Fruit fly (Drosophila melanogaster) whole organism, embryonic: ENCODE results near the gene CG32811.

Experiments used
- Ada2b ChIP-seq: fragments of 200-800 bp; sonication (Bioruptor generic); IDR thresholded peaks from 2 replicates; pipeline ENCODE4 v1.3.6; 2022; ENCODE audit warnings: missing biosample characterization, missing genetic modification characterization
- Adf1 ChIP-seq: fragments of 200-800 bp; sonication (Bioruptor generic); IDR thresholded peaks from 2 replicates; pipeline ENCODE4 v1.3.6; 2022; ENCODE audit warnings: missing biosample characterization, missing genetic modification characterization
- C15 ChIP-seq: fragments of 200-800 bp; sonication (Bioruptor generic); IDR thresholded peaks from 3 replicates; pipeline ENCODE4 v1.3.6; 2022; ENCODE audit warnings: missing biosample characterization, missing genetic modification characterization
- CG10274 ChIP-seq: fragments of 200-800 bp; sonication (Bioruptor generic); optimal IDR thresholded peaks from 3 replicates; lab custom pipeline; 2017; ENCODE audit warnings: missing biosample characterization, mild to moderate bottlenecking, missing genetic modification characterization
- CG10431 ChIP-seq: fragments of 200-800 bp; sonication (Bioruptor generic); optimal IDR thresholded peaks from 3 replicates; lab custom pipeline; 2018; ENCODE audit warnings: missing biosample characterization, mild to moderate bottlenecking, missing genetic modification characterization
- CG11085 ChIP-seq: fragments of 200-800 bp; sonication (Bioruptor generic); IDR thresholded peaks from 2 replicates; pipeline ENCODE4 v1.3.6; 2022; ENCODE audit warnings: missing biosample characterization, missing genetic modification characterization
- CG11696 ChIP-seq: fragments of 200-800 bp; sonication (Bioruptor generic); IDR thresholded peaks from 2 replicates; pipeline ENCODE4 v1.3.6; 2022; ENCODE audit warnings: missing biosample characterization, missing genetic modification characterization
- CG12155 ChIP-seq: fragments of 200-800 bp; sonication (Bioruptor generic); optimal IDR thresholded peaks from 3 replicates; lab custom pipeline; 2016; ENCODE audit warnings: missing biosample characterization, missing genetic modification characterization
- CG12299 ChIP-seq: fragments of 200-800 bp; sonication (Bioruptor generic); optimal IDR thresholded peaks from 2 replicates; lab custom pipeline; 2018; ENCODE audit warnings: missing biosample characterization, mild to moderate bottlenecking, missing genetic modification characterization
- CG12659 ChIP-seq: fragments of 200-800 bp; sonication (Bioruptor generic); optimal IDR thresholded peaks from 3 replicates; lab custom pipeline; 2017; ENCODE audit warnings: mild to moderate bottlenecking, missing biosample characterization, missing genetic modification reagents, missing genetic modification characterization
- CG12744 ChIP-seq: fragments of 200-800 bp; sonication (Bioruptor generic); optimal IDR thresholded peaks from 2 replicates; lab custom pipeline; 2016; ENCODE audit warnings: missing biosample characterization, missing genetic modification characterization
- CG13287 ChIP-seq: fragments of 200-800 bp; sonication (Bioruptor generic); IDR thresholded peaks from 2 replicates; pipeline ENCODE4 v1.3.6; 2022; ENCODE audit warnings: missing biosample characterization, missing genetic modification characterization; ENCODE audit not compliant: partially characterized antibody
- CG15696 ChIP-seq: fragments of 200-800 bp; sonication (Bioruptor generic); optimal IDR thresholded peaks from 2 replicates; lab custom pipeline; 2019; ENCODE audit warnings: missing biosample characterization, mild to moderate bottlenecking, missing genetic modification characterization, moderate library complexity
- CG1647 ChIP-seq: fragments of 200-800 bp; sonication (Bioruptor generic); optimal IDR thresholded peaks from 3 replicates; lab custom pipeline; 2016; ENCODE audit warnings: missing biosample characterization, missing genetic modification characterization
- CG17359 ChIP-seq: fragments of 200-800 bp; sonication (Bioruptor generic); optimal IDR thresholded peaks from 3 replicates; lab custom pipeline; 2018; ENCODE audit warnings: missing biosample characterization, mild to moderate bottlenecking, missing genetic modification characterization, moderate library complexity
- CG17385 ChIP-seq: fragments of 200-800 bp; sonication (Bioruptor generic); optimal IDR thresholded peaks from 3 replicates; lab custom pipeline; 2018; ENCODE audit warnings: missing biosample characterization, mild to moderate bottlenecking, missing genetic modification characterization
- CG2116 ChIP-seq: fragments of 200-800 bp; sonication (Bioruptor generic); optimal IDR thresholded peaks from 3 replicates; lab custom pipeline; 2018; ENCODE audit warnings: missing biosample characterization, mild to moderate bottlenecking, missing genetic modification characterization
- CG32767 ChIP-seq: fragments of 200-800 bp; sonication (Bioruptor generic); IDR thresholded peaks from 2 replicates; pipeline ENCODE4 v1.3.6; 2022; ENCODE audit warnings: missing biosample characterization, missing genetic modification characterization
- CG3407 ChIP-seq: fragments of 200-800 bp; sonication (Bioruptor generic); optimal IDR thresholded peaks from 2 replicates; lab custom pipeline; 2018; ENCODE audit warnings: missing biosample characterization, mild to moderate bottlenecking, missing genetic modification characterization
- CG4820 ChIP-seq: fragments of 200-800 bp; sonication (Bioruptor generic); optimal IDR thresholded peaks from 3 replicates; lab custom pipeline; 2016; ENCODE audit warnings: missing biosample characterization, missing genetic modification characterization
- CG5953 ChIP-seq: fragments of 200-800 bp; sonication (Bioruptor generic); IDR thresholded peaks from 2 replicates; pipeline ENCODE4 v1.3.6; 2022; ENCODE audit warnings: missing biosample characterization, missing genetic modification characterization
- CG7556 ChIP-seq: fragments of 200-800 bp; sonication (Bioruptor generic); optimal IDR thresholded peaks from 2 replicates; lab custom pipeline; 2017; ENCODE audit warnings: missing biosample characterization, mild to moderate bottlenecking, missing genetic modification characterization
- CTCF ChIP-seq: fragments of 200-800 bp; sonication (Bioruptor generic); optimal IDR thresholded peaks from 2 replicates; lab custom pipeline; 2017; ENCODE audit warnings: missing biosample characterization, mild to moderate bottlenecking, missing genetic modification characterization, moderate library complexity
- D19B ChIP-seq: fragments of 200-800 bp; sonication (Bioruptor generic); optimal IDR thresholded peaks from 2 replicates; lab custom pipeline; 2017; ENCODE audit warnings: missing biosample characterization, mild to moderate bottlenecking, missing genetic modification characterization
- Doc2 ChIP-seq: fragments of 200-800 bp; sonication (Bioruptor generic); IDR thresholded peaks from 2 replicates; pipeline ENCODE4 v1.3.6; 2022; ENCODE audit warnings: missing biosample characterization, missing genetic modification characterization
- E2f1 ChIP-seq: fragments of 200-800 bp; sonication (Bioruptor generic); IDR thresholded peaks from 2 replicates; pipeline ENCODE4 v1.3.6; 2022; ENCODE audit warnings: missing biosample characterization, missing genetic modification characterization
- E2f2 ChIP-seq: fragments of 200-800 bp; sonication (Bioruptor generic); IDR thresholded peaks from 2 replicates; pipeline ENCODE4 v1.3.6; 2022; ENCODE audit warnings: missing biosample characterization, missing genetic modification characterization
- Gsc ChIP-seq: fragments of 200-800 bp; sonication (Bioruptor generic); IDR thresholded peaks from 2 replicates; pipeline ENCODE4 v1.3.6; 2022; ENCODE audit warnings: missing biosample characterization, missing genetic modification characterization
- Hmr ChIP-seq: fragments of 200-800 bp; sonication (Bioruptor generic); optimal IDR thresholded peaks from 3 replicates; lab custom pipeline; 2017; ENCODE audit warnings: mild to moderate bottlenecking, missing biosample characterization, missing genetic modification reagents, missing genetic modification characterization
- MBD-R2 ChIP-seq: fragments of 200-800 bp; sonication (Bioruptor generic); IDR thresholded peaks from 2 replicates; pipeline ENCODE4 v1.3.6; 2022; ENCODE audit warnings: missing biosample characterization, missing genetic modification characterization
- Oli ChIP-seq: fragments of 200-800 bp; sonication (Bioruptor generic); optimal IDR thresholded peaks from 2 replicates; lab custom pipeline; 2018; ENCODE audit warnings: missing biosample characterization, mild to moderate bottlenecking, missing genetic modification characterization, moderate library complexity
- Side ChIP-seq: fragments of 200-800 bp; sonication (Bioruptor generic); optimal IDR thresholded peaks from 2 replicates; lab custom pipeline; 2016; ENCODE audit warnings: missing biosample characterization, missing genetic modification characterization
- Sry-β ChIP-seq: fragments of 200-800 bp; sonication (Bioruptor generic); optimal IDR thresholded peaks from 2 replicates; lab custom pipeline; 2018; ENCODE audit warnings: missing biosample characterization, mild to moderate bottlenecking, missing genetic modification characterization, moderate library complexity
- Usf ChIP-seq: fragments of 200-800 bp; sonication (Bioruptor generic); optimal IDR thresholded peaks from 2 replicates; lab custom pipeline; 2017; ENCODE audit warnings: missing genotype, missing biosample characterization, missing genetic modification characterization
- al ChIP-seq: fragments of 200-800 bp; sonication (Bioruptor generic); IDR thresholded peaks from 2 replicates; pipeline ENCODE4 v1.3.6; 2022; ENCODE audit warnings: missing biosample characterization, missing genetic modification characterization
- aop ChIP-seq: fragments of 200-800 bp; sonication (Bioruptor generic); IDR thresholded peaks from 2 replicates; pipeline ENCODE4 v1.3.6; 2022; ENCODE audit warnings: missing biosample characterization, missing genetic modification characterization
- bab2 ChIP-seq: fragments of 200-800 bp; sonication (Bioruptor generic); optimal IDR thresholded peaks from 2 replicates; lab custom pipeline; 2016; ENCODE audit warnings: missing biosample characterization, missing genetic modification characterization
- bsh ChIP-seq, 2 experiments: fragments of 200-800 bp; sonication (Bioruptor generic); optimal IDR thresholded peaks; 2 replicates each; lab custom pipeline; 2017 to 2018; ENCODE audit warnings: mild to moderate bottlenecking in 2 of 2, missing biosample characterization in 2 of 2, missing genetic modification characterization in 2 of 2, moderate library complexity in 1 of 2
- corto ChIP-seq: fragments of 200-800 bp; sonication (Bioruptor generic); optimal IDR thresholded peaks from 2 replicates; lab custom pipeline; 2016; ENCODE audit warnings: missing biosample characterization, mild to moderate bottlenecking, missing genetic modification characterization, moderate library complexity
- dan ChIP-seq: fragments of 200-800 bp; sonication (Bioruptor generic); IDR thresholded peaks from 2 replicates; pipeline ENCODE4 v1.3.6; 2022; ENCODE audit warnings: missing biosample characterization, missing genetic modification characterization
- dati ChIP-seq: fragments of 200-800 bp; sonication (Bioruptor generic); IDR thresholded peaks from 2 replicates; pipeline ENCODE4 v1.3.6; 2022; ENCODE audit warnings: missing biosample characterization, missing genetic modification characterization
- dimm ChIP-seq: fragments of 200-800 bp; sonication (Bioruptor generic); IDR thresholded peaks from 2 replicates; pipeline ENCODE4 v1.3.6; 2022; ENCODE audit warnings: missing biosample characterization, missing genetic modification characterization
- dmrt11E ChIP-seq: fragments of 200-800 bp; sonication (Bioruptor generic); optimal IDR thresholded peaks from 3 replicates; lab custom pipeline; 2018; ENCODE audit warnings: missing biosample characterization, mild to moderate bottlenecking, missing genetic modification characterization, moderate library complexity
- fd64A ChIP-seq: fragments of 200-800 bp; sonication (Bioruptor generic); optimal IDR thresholded peaks from 3 replicates; lab custom pipeline; 2018; ENCODE audit warnings: missing biosample characterization, mild to moderate bottlenecking, missing genetic modification characterization
- gcm ChIP-seq: fragments of 200-800 bp; sonication (Bioruptor generic); optimal IDR thresholded peaks from 2 replicates; lab custom pipeline; 2019; ENCODE audit warnings: missing biosample characterization, mild to moderate bottlenecking, missing genetic modification characterization, moderate library complexity
- gfzf ChIP-seq: fragments of 200-800 bp; sonication (Bioruptor generic); optimal IDR thresholded peaks from 2 replicates; lab custom pipeline; 2016; ENCODE audit warnings: missing biosample characterization, mild to moderate bottlenecking, missing genetic modification characterization, moderate library complexity
- lmd ChIP-seq: fragments of 200-800 bp; sonication (Bioruptor generic); IDR thresholded peaks from 2 replicates; pipeline ENCODE4 v1.3.6; 2022; ENCODE audit warnings: missing biosample characterization, missing genetic modification characterization
- lola ChIP-seq, 3 experiments: fragments of >200 bp in 2 of 3; fragments of 200-800 bp in 1 of 3; sonication (Bioruptor generic) in 1 of 3; optimal IDR thresholded peaks; 2 replicates each; lab custom pipeline; 2017 to 2019; ENCODE audit warnings: missing biosample characterization in 3 of 3, missing genetic modification characterization in 3 of 3, mild to moderate bottlenecking in 1 of 3, moderate library complexity in 1 of 3
- p53 ChIP-seq: fragments of 200-800 bp; sonication (Bioruptor generic); optimal IDR thresholded peaks from 2 replicates; lab custom pipeline; 2016; ENCODE audit warnings: missing biosample characterization, missing genetic modification characterization
- ssp ChIP-seq: fragments of 200-800 bp; sonication (Bioruptor generic); IDR thresholded peaks from 2 replicates; pipeline ENCODE4 v1.3.6; 2022; ENCODE audit warnings: missing biosample characterization, missing genetic modification characterization
- tll ChIP-seq, 2 experiments: fragments of 200-800 bp in 1 of 2; fragments of >200 bp in 1 of 2; sonication (Bioruptor generic) in 1 of 2; optimal IDR thresholded peaks; 2 replicates each; lab custom pipeline; 2017 to 2019; ENCODE audit warnings: missing biosample characterization in 2 of 2, missing genetic modification characterization in 2 of 2, mild to moderate bottlenecking in 1 of 2, moderate library complexity in 1 of 2
- tx ChIP-seq: fragments of 200-800 bp; sonication (Bioruptor generic); optimal IDR thresholded peaks from 2 replicates; lab custom pipeline; 2016; ENCODE audit warnings: missing biosample characterization, missing genetic modification characterization
- zen2 ChIP-seq: fragments of 200-800 bp; sonication (Bioruptor generic); IDR thresholded peaks from 3 replicates; pipeline ENCODE4 v1.3.6; 2022; ENCODE audit warnings: missing biosample characterization, missing genetic modification characterization; ENCODE audit not compliant: partially characterized antibody

Gene CG32811

dm6 chrX:1286136-1286535, 12.1 kb downstream of the CG32811 start (continued):
- TF ChIP-seq tll (GFP tag; optimal IDR thresholded peaks at IDR 0.05; lab: Kevin White, UChicago) (no peak), Oli (tag; lab: Kevin White, UChicago) (no peak), Doc2 (GFP tag; lab: Robert Waterston, UW) (no peak), Hmr (GFP tag; lab: Kevin White, UChicago) (peak; percentile 3), Sry-β (GFP tag; lab: Kevin White, UChicago) (no peak), bab2 (GFP tag; lab: Kevin White, UChicago) (no peak), gfzf (GFP tag; lab: Kevin White, UChicago) (peak; percentile 30), CTCF (GFP tag; lab: Kevin White, UChicago) (peak; percentile 64), CG15696 (no peak), CG3407 (GFP tag; lab: Kevin White, UChicago) (no peak), al (GFP tag; lab: Robert Waterston, UW) (no peak), E2f1 (GFP tag; lab: Robert Waterston, UW) (no peak), dimm (no peak), gcm (GFP tag; lab: Kevin White, UChicago) (no peak), E2f2 (GFP tag; lab: Robert Waterston, UW) (no peak), C15 (GFP tag; lab: Robert Waterston, UW) (no peak), Side (GFP tag; lab: Kevin White, UChicago) (no peak), lola (GFP tag; optimal IDR thresholded peaks at IDR 0.05; lab: Kevin White, UChicago) (no peak), tx (GFP tag; lab: Kevin White, UChicago) (no peak), p53 (GFP tag; lab: Kevin White, UChicago) (no peak), CG2116 (GFP tag; lab: Kevin White, UChicago) (no peak), Adf1 (GFP tag; lab: Robert Waterston, UW) (no peak), D19B (GFP tag; lab: Kevin White, UChicago) (no peak), CG11696 (GFP tag; lab: Robert Waterston, UW) (no peak), ssp (no peak), dati (GFP tag; lab: Robert Waterston, UW) (no peak), CG10274 (GFP tag; lab: Kevin White, UChicago) (no peak), CG12299 (tag; lab: Kevin White, UChicago) (no peak), aop (no peak), CG12155 (GFP tag; lab: Kevin White, UChicago) (peak; percentile 51), CG4820 (GFP tag; lab: Kevin White, UChicago) (no peak), CG5953 (GFP tag; lab: Robert Waterston, UW) (no peak), fd64A (GFP tag; lab: Kevin White, UChicago) (no peak), Gsc (GFP tag; lab: Robert Waterston, UW) (no peak), CG17359 (tag; lab: Kevin White, UChicago) (no peak), MBD-R2 (GFP tag; lab: Robert Waterston, UW) (no peak), dan (no peak), corto (no peak), dmrt11E (tag; lab: Kevin White, UChicago) (no peak), CG13287 (no peak), Ada2b (no peak), CG1647 (GFP tag; lab: Kevin White, UChicago) (no peak), CG17385 (no peak), CG10431 (GFP tag; lab: Kevin White, UChicago) (no peak), CG7556 (no peak), CG32767 (GFP tag; lab: Robert Waterston, UW) (no peak), CG11085 (GFP tag; lab: Robert Waterston, UW) (no peak), lmd (GFP tag; lab: Robert Waterston, UW) (peak; percentile 40; the same call in 1 of the 2 replicates), CG12744 (GFP tag; lab: Kevin White, UChicago) (no peak), Usf (GFP tag; lab: Kevin White, UChicago) (no peak), bsh (GFP tag; optimal IDR thresholded peaks at IDR 0.05; lab: Kevin White, UChicago) (no peak), zen2 (GFP tag; lab: Robert Waterston, UW) (no peak), CG12659 (GFP tag; lab: Kevin White, UChicago) (no peak)
